Fruit fly (Drosophila melanogaster) whole organism, adult: Measurements from ENCODE around the gene Nse4.

Experiments used
- CG1620 ChIP-seq: fragments of 200-800 bp; sonication (Bioruptor generic); optimal IDR thresholded peaks from 2 replicates; lab custom pipeline; 2016; ENCODE audit warnings: missing biosample characterization, missing genetic modification characterization
- CG7045 ChIP-seq: fragments of 200-800 bp; sonication (Bioruptor generic); optimal IDR thresholded peaks from 2 replicates; lab custom pipeline; 2017; ENCODE audit warnings: missing biosample characterization, mild to moderate bottlenecking, missing genetic modification characterization
- bab1 ChIP-seq: fragments of 200-800 bp; sonication (Bioruptor generic); optimal IDR thresholded peaks from 3 replicates; lab custom pipeline; 2019; ENCODE audit warnings: missing biosample characterization, mild to moderate bottlenecking, missing genetic modification characterization, moderate library complexity

- TF ChIP-seq CG1620, result no peak
- TF ChIP-seq bab1, result no peak
- no peak for TF ChIP-seq CG7045
These were observed 19.7 kb downstream of the Nse4 start for dm6 chr2L:10458979-10459378.
